Fruit fly (Drosophila melanogaster) Kc167 (cell line): Measurements from ENCODE around the gene Polr2A.

ENCODE experiments used
- Myc ChIP-seq: fragments of >200 bp; optimal IDR thresholded peaks from 2 replicates; lab custom pipeline; 2017; ENCODE audit warnings: missing external identifiers
- Sin3A ChIP-seq: fragments of >200 bp; optimal IDR thresholded peaks from 2 replicates; lab custom pipeline; 2018; ENCODE audit warnings: missing external identifiers
- insv ChIP-seq: fragments of >200 bp; optimal IDR thresholded peaks from 3 replicates; lab custom pipeline; 2018; ENCODE audit warnings: missing external identifiers
- psq ChIP-seq: fragments of >200 bp; optimal IDR thresholded peaks from 2 replicates; lab custom pipeline; 2017; ENCODE audit warnings: missing external identifiers
- ttk ChIP-seq: sonication (Bioruptor generic); optimal IDR thresholded peaks from 2 replicates; lab custom pipeline; 2017; ENCODE audit warnings: missing external identifiers

dm6 chrX:11546941-11547340 lies 23.2 kb downstream of the Polr2A start:
- TF ChIP-seq Sin3A (lab: Kevin White, UChicago) (no peak), Myc (lab: Kevin White, UChicago) (no peak), ttk (no peak), insv (lab: Kevin White, UChicago) (no peak), psq (no peak)
